Worm (Caenorhabditis elegans) whole organism, L3 larva: ENCODE data around the gene zif-1.
"Not testable (repeated sequence)": the region's sequence is repeated elsewhere in the genome, so short reads cannot be mapped to it uniquely, and the experiment has no call there.

Experiments used
- ZK546.5 ChIP-seq: sonication (generic microtip); optimal IDR thresholded peaks from 2 replicates; lab custom pipeline; 2017; ENCODE audit warnings: missing biosample characterization, missing genetic modification characterization
- aly-2 ChIP-seq: fragments of 150-350 bp; optimal IDR thresholded peaks from 2 replicates; lab custom pipeline; 2014; ENCODE audit warnings: missing biosample characterization, missing genetic modification characterization
- ama-1 ChIP-seq: fragments of 150-350 bp; optimal IDR thresholded peaks from 2 replicates; lab custom pipeline; 2018
- ceh-16 ChIP-seq: sonication (generic microtip); optimal IDR thresholded peaks from 2 replicates; lab custom pipeline; 2017; ENCODE audit warnings: missing biosample characterization, missing genetic modification characterization
- ceh-28 ChIP-seq: fragments of 150-350 bp; optimal IDR thresholded peaks from 2 replicates; lab custom pipeline; 2014; ENCODE audit warnings: missing biosample characterization, missing genetic modification reagents, missing genetic modification characterization
- ceh-9 ChIP-seq: sonication (generic microtip); optimal IDR thresholded peaks from 2 replicates; lab custom pipeline; 2018; ENCODE audit warnings: missing biosample characterization, missing genetic modification characterization
- daf-12 ChIP-seq: fragments of 150-350 bp; optimal IDR thresholded peaks from 2 replicates; lab custom pipeline; 2014; ENCODE audit warnings: missing biosample characterization, missing genetic modification reagents, missing genetic modification characterization
- egl-27 ChIP-seq: sonication (generic microtip); optimal IDR thresholded peaks from 4 replicates; lab custom pipeline; 2017; ENCODE audit warnings: missing biosample characterization, missing genetic modification reagents, missing genetic modification characterization
- egl-5 ChIP-seq: fragments of 150-350 bp; optimal IDR thresholded peaks from 2 replicates; lab custom pipeline; 2017; ENCODE audit warnings: missing biosample characterization, missing genetic modification reagents, missing genetic modification characterization, inconsistent platforms
- elt-1 ChIP-seq: fragments of 150-350 bp; optimal IDR thresholded peaks from 2 replicates; lab custom pipeline; 2014; ENCODE audit warnings: missing biosample characterization, missing genetic modification characterization
- elt-2 ChIP-seq: sonication (generic microtip); optimal IDR thresholded peaks from 2 replicates; lab custom pipeline; 2016; ENCODE audit warnings: missing genetic modification reagents, mild to moderate bottlenecking, missing genetic modification characterization, missing compliant biosample characterization
- elt-3 ChIP-seq, 3 experiments: fragments of 150-350 bp in 1 of 3; sonication (generic microtip) in 2 of 3; optimal IDR thresholded peaks; 2 replicates in 2 of 3; 4 replicates in 1 of 3; lab custom pipeline; 2014 to 2017; ENCODE audit warnings: missing biosample characterization in 3 of 3, missing genetic modification characterization in 3 of 3
- fos-1 ChIP-seq: fragments of 150-350 bp; optimal IDR thresholded peaks from 2 replicates; lab custom pipeline; 2014; ENCODE audit warnings: missing biosample characterization, missing genetic modification characterization
- hmg-11 ChIP-seq: sonication (generic microtip); optimal IDR thresholded peaks from 2 replicates; lab custom pipeline; 2016; ENCODE audit warnings: missing genetic modification characterization, missing compliant biosample characterization
- lin-39 ChIP-seq: fragments of 150-350 bp; optimal IDR thresholded peaks from 2 replicates; lab custom pipeline; 2018; ENCODE audit warnings: missing biosample characterization, missing genetic modification reagents, missing genetic modification characterization
- mml-1 ChIP-seq: fragments of 150-350 bp; sonication (generic microtip); optimal IDR thresholded peaks from 3 replicates; lab custom pipeline; 2014; ENCODE audit warnings: missing biosample characterization, missing genetic modification characterization
- nfya-1 ChIP-seq: sonication (generic microtip); optimal IDR thresholded peaks from 2 replicates; lab custom pipeline; 2017; ENCODE audit warnings: missing genetic modification characterization, mild to moderate bottlenecking, missing compliant biosample characterization, antibody characterized with exemption, moderate library complexity; ENCODE audit not compliant: insufficient read depth
- nhr-12 ChIP-seq: fragments of 150-350 bp; optimal IDR thresholded peaks from 2 replicates; lab custom pipeline; 2014; ENCODE audit warnings: missing biosample characterization, missing genetic modification characterization
- nhr-23 ChIP-seq: fragments of 150-350 bp; optimal IDR thresholded peaks from 2 replicates; lab custom pipeline; 2014; ENCODE audit warnings: missing biosample characterization, missing genetic modification reagents, missing genetic modification characterization
- nhr-67 ChIP-seq: fragments of 150-350 bp; optimal IDR thresholded peaks from 2 replicates; lab custom pipeline; 2014; ENCODE audit warnings: missing biosample characterization, missing genetic modification characterization
- nhr-77 ChIP-seq: fragments of 150-350 bp; optimal IDR thresholded peaks from 2 replicates; lab custom pipeline; 2014; ENCODE audit warnings: missing biosample characterization, missing genetic modification characterization
- pha-4 ChIP-seq: fragments of 150-350 bp; optimal IDR thresholded peaks from 2 replicates; lab custom pipeline; 2014; ENCODE audit warnings: missing biosample characterization, missing genetic modification reagents, missing genetic modification characterization
- pqm-1 ChIP-seq: fragments of 150-350 bp; optimal IDR thresholded peaks from 2 replicates; lab custom pipeline; 2017; ENCODE audit warnings: missing biosample characterization, missing genetic modification characterization, inconsistent platforms
- snpc-4 ChIP-seq: fragments of 150-350 bp; optimal IDR thresholded peaks from 2 replicates; lab custom pipeline; 2014; ENCODE audit warnings: missing biosample characterization, missing genetic modification characterization
- tbx-2 ChIP-seq: sonication (generic microtip); optimal IDR thresholded peaks from 2 replicates; lab custom pipeline; 2016; ENCODE audit warnings: mild to moderate bottlenecking, missing genetic modification characterization, missing compliant biosample characterization
- unc-62 ChIP-seq: fragments of 150-350 bp; sonication (generic microtip); optimal IDR thresholded peaks from 4 replicates; lab custom pipeline; 2014; ENCODE audit warnings: missing biosample characterization, missing genetic modification reagents, missing genetic modification characterization
- zag-1 ChIP-seq: fragments of 150-350 bp; optimal IDR thresholded peaks from 2 replicates; lab custom pipeline; 2014; ENCODE audit warnings: missing biosample characterization, missing genetic modification characterization
- ztf-11 ChIP-seq: fragments of 150-350 bp; optimal IDR thresholded peaks from 2 replicates; lab custom pipeline; 2014; ENCODE audit warnings: missing biosample characterization, missing genetic modification characterization
- ztf-4 ChIP-seq: fragments of 150-350 bp; optimal IDR thresholded peaks from 2 replicates; lab custom pipeline; 2014; ENCODE audit warnings: missing biosample characterization, missing genetic modification characterization

The zif-1 gene

DNA sequence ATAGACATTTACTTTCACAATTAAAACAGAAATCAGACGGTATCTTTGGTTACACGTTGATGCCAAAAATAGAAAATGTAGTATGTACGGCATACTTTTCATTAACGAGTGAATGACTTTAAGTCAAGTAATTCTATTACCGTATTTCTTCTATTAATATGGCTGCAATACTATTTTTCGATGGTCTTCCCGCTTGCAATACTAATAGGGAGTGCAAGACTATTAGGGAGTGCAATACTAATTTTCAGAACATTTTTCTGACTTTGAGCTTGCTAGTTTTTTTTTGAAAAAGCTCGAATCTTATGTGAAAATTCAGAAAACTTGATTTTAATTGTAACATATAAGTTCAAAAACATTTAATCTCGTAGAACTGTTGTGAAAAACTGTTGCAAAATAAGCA, 12.8 kb upstream of the zif-1 start, which contains the start of gene R08D7.7:
TSS of gene R08D7.7 (plus strand) at position 301 of the 400 bp plus-strand sequence.
- not testable (repeated sequence) for TF ChIP-seq elt-3 (tag; optimal IDR thresholded peaks at IDR 0.05; lab: Kevin White, UChicago); nhr-23 (tag; lab: Kevin White, UChicago); egl-5 (tag; lab: Kevin White, UChicago)
- TF ChIP-seq, all 47 proteins: peak for 0; not testable (repeated sequence) for 47

DNA sequence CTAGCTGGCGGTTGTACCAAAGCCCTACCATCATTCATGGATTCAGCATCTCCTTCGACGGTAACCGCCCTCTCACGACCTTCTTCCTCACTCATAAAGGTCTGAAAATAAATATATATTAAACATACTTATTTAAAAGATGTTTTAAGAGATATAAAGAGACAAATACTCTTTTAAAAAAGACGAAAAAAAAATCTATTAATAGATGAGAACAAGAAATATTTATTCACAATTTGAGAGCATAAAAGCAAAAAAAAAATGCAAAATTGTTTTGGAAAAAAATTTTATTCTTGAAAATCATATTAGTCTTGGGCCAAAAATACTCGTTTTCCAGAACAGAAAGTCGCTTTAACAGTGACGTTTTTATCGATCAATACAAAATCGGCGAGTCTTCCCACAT, 5.9 kb upstream of the zif-1 start, which contains the start of gene skat-1:
TSS of gene skat-1 (minus strand) at position 101 of the 400 bp plus-strand sequence.
- TF ChIP-seq pqm-1 (tag; lab: Kevin White, UChicago), result no peak
- TF ChIP-seq, all 47 proteins: peak for 0

DNA sequence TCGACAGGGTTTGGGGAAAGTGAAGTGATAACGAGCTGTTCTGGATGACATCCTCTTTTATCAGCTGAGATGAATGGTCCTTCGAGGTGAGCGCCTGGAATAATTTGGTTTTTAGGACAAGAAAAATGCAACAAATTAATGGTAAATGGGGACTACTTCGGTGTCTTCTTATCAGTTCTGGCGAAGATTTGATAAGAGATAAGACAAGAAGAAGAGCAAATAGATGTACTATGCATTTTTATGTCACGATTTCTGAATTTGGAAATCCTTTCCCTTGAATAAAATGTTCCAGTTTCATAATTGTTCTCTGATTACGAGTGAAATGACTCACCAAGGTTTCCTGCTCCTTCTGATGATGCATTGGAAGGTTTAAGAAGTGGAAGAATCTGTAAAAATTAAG, 4.8 kb upstream of the zif-1 start:
- TF ChIP-seq ama-1 (lab: Kevin White, UChicago), result no peak
- TF ChIP-seq mml-1, result no peak
- TF ChIP-seq elt-2 (tag; lab: Kevin White, UChicago), result peak; percentile 79
- peak; percentile 47 for TF ChIP-seq pqm-1 (tag; lab: Kevin White, UChicago)
- no peak for TF ChIP-seq ceh-9 (tag; lab: Kevin White, UChicago)
- TF ChIP-seq ceh-28 (tag; lab: Kevin White, UChicago), result no peak
- TF ChIP-seq, all 47 proteins: peak for 2

DNA sequence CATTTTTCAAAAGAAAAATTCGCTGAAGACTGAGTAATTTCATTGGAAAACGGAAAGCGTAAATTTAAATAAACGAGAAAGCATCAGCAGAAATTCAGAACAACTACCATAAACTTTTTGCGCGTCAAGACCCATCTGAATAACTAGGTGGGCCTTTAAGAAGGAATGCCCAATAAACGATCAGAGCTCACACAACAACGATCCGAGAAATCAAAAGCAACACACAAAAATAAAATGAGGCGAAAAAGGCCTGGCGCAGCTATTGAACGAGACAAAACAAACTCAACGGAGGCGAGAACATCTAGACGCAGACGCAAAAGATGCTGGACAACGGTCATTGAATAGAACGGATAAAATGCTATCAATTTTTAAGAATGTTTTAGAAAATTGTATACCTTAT, 3.7 kb upstream of the zif-1 start:
- no peak for TF ChIP-seq ztf-4
- TF ChIP-seq hmg-11 (tag; lab: Kevin White, UChicago), result peak; percentile 19

DNA sequence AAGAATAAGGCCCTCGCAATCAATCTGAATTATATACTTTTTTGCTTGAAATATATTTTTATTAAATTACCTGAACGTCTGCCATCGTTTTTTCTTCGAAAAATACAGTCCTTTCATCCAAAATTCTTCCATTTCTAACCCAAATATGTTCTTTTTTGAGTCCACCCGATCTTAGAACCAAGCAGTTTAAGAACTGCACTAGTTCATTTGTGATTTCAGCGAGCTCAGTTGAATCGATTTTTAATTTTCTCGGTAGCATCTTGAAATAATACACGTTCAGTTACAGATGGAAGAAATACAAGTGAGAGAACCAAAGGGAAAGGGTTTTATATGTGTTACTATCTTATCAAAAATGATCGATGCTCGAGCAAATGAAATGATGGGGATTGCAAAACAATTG, 3.1 kb upstream of the zif-1 start, which contains the start of gene F59B2.3:
TSS of gene F59B2.3 (minus strand) at position 259 of the 400 bp plus-strand sequence.
- TF ChIP-seq daf-12 (tag; lab: Kevin White, UChicago) (no peak), elt-2 (tag; lab: Kevin White, UChicago) (peak; percentile 5)

- TF ChIP-seq nhr-77 (tag; lab: Kevin White, UChicago), result no peak
- no peak for TF ChIP-seq egl-27 (tag; lab: Kevin White, UChicago)
- no peak for TF ChIP-seq tbx-2
- TF ChIP-seq elt-2 (tag; lab: Kevin White, UChicago), result no peak
Measured at ce11 chrIII:9001491-9001890, 1.1 kb upstream of the zif-1 start.

DNA sequence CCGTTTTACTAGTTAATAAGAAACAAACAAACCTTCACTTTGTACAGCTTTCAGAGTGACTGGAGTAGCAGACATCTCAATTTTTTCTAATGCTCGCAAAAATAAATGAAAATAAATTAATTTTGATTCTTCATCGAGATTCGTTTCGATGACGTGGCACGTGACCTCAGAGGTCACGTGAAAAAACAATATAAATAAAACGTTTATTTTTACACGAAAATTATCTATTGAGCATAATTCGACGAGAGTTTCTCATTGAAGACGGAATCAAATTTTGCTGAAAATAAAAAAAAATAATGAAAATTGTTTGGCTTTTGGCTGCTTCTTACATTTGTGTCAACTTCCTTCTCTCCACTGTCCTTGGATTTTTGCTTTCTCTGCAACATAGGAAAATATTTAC, 680 bp upstream of the zif-1 start, which contains the start of gene rpn-6.2:
TSS of gene rpn-6.2 (minus strand) at position 101 of the 400 bp plus-strand sequence.
- TF ChIP-seq egl-5 (tag; lab: Kevin White, UChicago), result no peak
- TF ChIP-seq ama-1 (lab: Kevin White, UChicago), result no peak
- no peak for TF ChIP-seq aly-2 (tag; lab: Kevin White, UChicago)
- TF ChIP-seq tbx-2, result no peak

ce11 chrIII:9004658-9005057, 2.1 kb downstream of the zif-1 start:
- no peak for TF ChIP-seq unc-62 (GFP tag; lab: Kevin White, UChicago)
- no peak for TF ChIP-seq ceh-16 (tag; lab: Kevin White, UChicago)
- no peak for TF ChIP-seq zag-1 (tag; lab: Kevin White, UChicago)
- TF ChIP-seq ZK546.5 (tag; lab: Kevin White, UChicago), result no peak
- TF ChIP-seq nhr-77 (tag; lab: Kevin White, UChicago), result no peak

ce11 chrIII:9005905-9006372, 3.4 kb downstream of the zif-1 start, which contains the start of gene rab-6.1:
rab-6.1 (minus strand) TSS chrIII:9005955.
- not testable (repeated sequence) for TF ChIP-seq ceh-9 (tag; lab: Kevin White, UChicago); nhr-12 (tag; lab: Kevin White, UChicago); mml-1

DNA sequence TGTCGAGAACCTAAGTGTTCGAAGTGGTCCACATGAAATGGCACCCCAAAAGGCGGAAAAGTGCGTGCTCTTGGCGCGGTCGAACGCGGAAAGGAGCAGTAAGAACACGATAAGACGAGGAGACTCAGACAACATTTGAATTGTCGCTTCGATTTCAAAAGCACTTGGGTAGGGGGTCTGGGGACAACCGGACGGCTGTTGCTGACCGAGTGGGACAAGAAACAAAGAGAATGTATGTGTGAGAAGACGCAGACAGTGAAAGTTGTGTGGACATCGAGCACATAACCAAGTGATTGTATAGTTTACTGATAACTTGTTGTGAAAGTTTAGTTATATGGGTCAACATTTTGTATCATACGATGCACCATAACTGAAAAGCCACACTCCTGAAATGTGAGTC, 4.6 kb downstream of the zif-1 start:
- no peak for TF ChIP-seq nhr-67 (tag; lab: Kevin White, UChicago)
- no peak for TF ChIP-seq zag-1 (tag; lab: Kevin White, UChicago)
- no peak for TF ChIP-seq unc-62 (GFP tag; lab: Kevin White, UChicago)
- TF ChIP-seq elt-2 (tag; lab: Kevin White, UChicago), result peak; percentile 61
- TF ChIP-seq pqm-1 (tag; lab: Kevin White, UChicago), result peak; percentile 53
- TF ChIP-seq elt-1 (tag; lab: Kevin White, UChicago), result no peak
- peak; percentile 12 for TF ChIP-seq nfya-1 (tag; lab: Kevin White, UChicago)
- TF ChIP-seq egl-5 (tag; lab: Kevin White, UChicago), result peak; percentile 27
- no peak for TF ChIP-seq ZK546.5 (tag; lab: Kevin White, UChicago)
- TF ChIP-seq fos-1 (tag; lab: Kevin White, UChicago), result no peak
- no peak for TF ChIP-seq ztf-11 (tag; lab: Kevin White, UChicago)
- TF ChIP-seq pha-4 (tag; lab: Kevin White, UChicago), result peak; percentile 70
- TF ChIP-seq lin-39 (tag; lab: Kevin White, UChicago), result peak; percentile 39
- no peak for TF ChIP-seq nhr-77 (tag; lab: Kevin White, UChicago)
- TF ChIP-seq snpc-4, result no peak
